Worm (Caenorhabditis elegans): ENCODE measurements around the gene insc-1.
"Not testable (repeated sequence)": the region's sequence is repeated elsewhere in the genome, so short reads cannot be mapped to it uniquely, and the experiment has no call there.

The insc-1 gene

DNA sequence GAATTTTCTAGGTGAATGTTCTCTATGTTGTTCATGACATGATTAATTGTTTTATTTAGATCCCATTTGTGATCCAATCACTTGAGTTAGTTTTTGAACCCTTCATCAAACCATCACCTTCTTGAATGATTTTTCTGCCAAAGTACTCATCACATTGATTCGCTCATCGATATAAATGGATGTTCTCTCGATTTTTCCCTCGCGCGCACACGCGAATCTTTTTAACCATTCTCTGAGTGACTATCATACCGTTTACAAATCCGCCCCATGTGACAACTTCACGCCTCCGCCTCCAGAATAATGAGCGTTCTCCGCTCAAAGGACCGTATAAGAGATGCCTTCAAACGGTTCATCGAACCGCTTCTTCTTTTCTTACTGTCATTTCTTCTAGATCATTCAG is 15.8 kb upstream of the insc-1 start:
- no peak for TF ChIP-seq W03F9.2 (tag; optimal IDR thresholded peaks at IDR 0.05)
- TF ChIP-seq him-1 (tag; optimal IDR thresholded peaks at IDR 0.05): no peak
- no peak for TF ChIP-seq dao-5 (tag; optimal IDR thresholded peaks at IDR 0.05)

DNA sequence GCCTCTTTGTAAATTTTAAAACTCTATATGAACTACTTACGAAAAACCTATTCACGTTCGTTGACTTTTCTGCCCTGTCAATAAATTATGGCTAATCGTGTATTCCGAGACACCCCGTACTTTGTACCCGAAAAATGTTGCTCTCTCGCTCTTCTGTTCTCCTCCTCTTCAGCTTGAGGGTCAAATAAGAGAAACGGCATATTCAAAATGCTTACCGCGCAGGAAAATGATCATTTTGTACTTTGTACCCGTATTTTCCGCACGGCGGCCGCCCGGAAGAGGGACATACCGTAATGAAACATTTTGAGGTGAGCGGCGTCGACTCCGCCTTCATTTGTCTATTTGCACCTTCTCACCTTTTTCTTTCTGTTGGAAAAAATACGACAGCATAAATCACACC is 15.0 kb upstream of the insc-1 start:
- TF ChIP-seq dao-5 (tag; optimal IDR thresholded peaks at IDR 0.05): no peak
- TF ChIP-seq him-1 (tag; optimal IDR thresholded peaks at IDR 0.05): no peak
- TF ChIP-seq W03F9.2 (tag; optimal IDR thresholded peaks at IDR 0.05): no peak

- no peak for TF ChIP-seq dao-5 (tag; optimal IDR thresholded peaks at IDR 0.05)
- TF ChIP-seq W03F9.2 (tag; optimal IDR thresholded peaks at IDR 0.05): no peak
- TF ChIP-seq him-1 (tag; optimal IDR thresholded peaks at IDR 0.05): no peak
These were observed 12.8 kb upstream of the insc-1 start for ce11 chrII:7345858-7346257.

DNA sequence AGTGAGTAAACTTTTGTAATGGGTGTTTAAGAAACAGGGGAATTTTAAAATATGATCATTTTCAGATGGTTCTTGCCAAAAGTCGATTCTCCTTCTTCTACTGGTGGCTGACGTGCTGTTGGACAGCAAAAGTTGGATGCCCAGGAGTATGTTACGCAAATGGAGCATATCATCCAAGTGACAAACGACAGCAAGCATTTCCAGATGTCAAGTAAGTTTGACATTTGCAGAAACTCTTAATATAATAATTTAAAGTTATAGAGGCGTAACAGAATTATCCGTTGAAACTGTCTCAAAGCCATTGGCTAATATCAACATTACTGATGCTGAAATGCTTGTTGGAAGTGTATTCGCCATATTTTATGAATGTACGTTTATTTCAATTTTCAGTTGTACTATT is 10.6 kb upstream of the insc-1 start:
- TF ChIP-seq W03F9.2 (tag; optimal IDR thresholded peaks at IDR 0.05): no peak
- no peak for TF ChIP-seq him-1 (tag; optimal IDR thresholded peaks at IDR 0.05)
- TF ChIP-seq dao-5 (tag; optimal IDR thresholded peaks at IDR 0.05): no peak

ce11 chrII:7352507-7352906 is 6.2 kb upstream of the insc-1 start, which contains the start of gene hsp-4:
Gene hsp-4, minus strand, starts transcription at chrII:7352645.
- TF ChIP-seq W03F9.2 (tag; optimal IDR thresholded peaks at IDR 0.05): no peak
- TF ChIP-seq dao-5 (tag; optimal IDR thresholded peaks at IDR 0.05): no peak
- no peak for TF ChIP-seq him-1 (tag; optimal IDR thresholded peaks at IDR 0.05)

ce11 chrII:7353027-7353426 is 5.7 kb upstream of the insc-1 start:
- TF ChIP-seq dao-5 (tag; optimal IDR thresholded peaks at IDR 0.05) (no peak), W03F9.2 (tag; optimal IDR thresholded peaks at IDR 0.05) (no peak), him-1 (tag; optimal IDR thresholded peaks at IDR 0.05) (no peak)

DNA sequence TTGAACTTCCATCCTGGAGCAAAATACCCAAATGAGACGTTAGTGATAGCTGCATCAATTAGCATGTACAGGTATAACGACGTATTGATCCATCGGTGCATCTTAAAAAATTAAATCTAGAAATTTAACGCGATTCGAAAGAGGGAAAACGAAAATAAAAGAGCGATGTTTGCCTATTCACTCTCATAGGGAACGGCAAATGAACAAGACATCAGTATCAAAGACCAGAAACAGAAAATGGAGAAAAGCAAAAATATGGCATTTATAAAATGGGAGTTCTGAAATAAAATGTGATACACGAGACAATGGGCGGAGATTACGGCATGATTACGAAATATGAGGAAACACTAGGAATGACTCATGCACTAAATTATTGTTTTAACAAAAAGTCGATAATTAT is 2.4 kb upstream of the insc-1 start, which contains the start of gene haf-2:
Gene haf-2, minus strand, starts transcription at position 101 of the 400 bp plus-strand sequence.
- TF ChIP-seq him-1 (tag; optimal IDR thresholded peaks at IDR 0.05): no peak
- no peak for TF ChIP-seq dao-5 (tag; optimal IDR thresholded peaks at IDR 0.05)
- TF ChIP-seq W03F9.2 (tag; optimal IDR thresholded peaks at IDR 0.05): no peak

- TF ChIP-seq W03F9.2 (tag; optimal IDR thresholded peaks at IDR 0.05) (no peak), him-1 (tag; optimal IDR thresholded peaks at IDR 0.05) (no peak), dao-5 (tag; optimal IDR thresholded peaks at IDR 0.05) (no peak)
These were observed 1.9 kb upstream of the insc-1 start for ce11 chrII:7356773-7357172.

DNA sequence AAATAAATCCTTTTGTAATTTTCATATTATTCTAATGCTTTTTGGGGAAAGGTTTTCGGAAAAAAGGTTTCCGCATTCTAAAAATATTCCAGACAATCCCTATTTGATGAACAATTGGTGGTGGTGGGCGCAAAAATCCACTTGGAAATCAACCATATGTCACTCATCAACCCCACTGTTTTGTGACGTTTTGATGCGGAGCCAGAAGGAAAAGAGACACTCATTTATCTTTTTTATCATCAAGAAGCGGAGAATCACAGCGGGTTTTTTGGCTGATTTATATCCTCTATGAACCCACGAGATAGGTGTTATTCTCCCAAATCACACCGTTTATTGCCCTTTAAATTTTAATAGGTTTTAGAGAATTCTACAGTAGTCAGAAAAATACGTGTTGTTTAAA is 1.5 kb upstream of the insc-1 start:
- TF ChIP-seq W03F9.2 (tag; optimal IDR thresholded peaks at IDR 0.05) (no peak), dao-5 (tag; optimal IDR thresholded peaks at IDR 0.05) (no peak), him-1 (tag; optimal IDR thresholded peaks at IDR 0.05) (no peak)

DNA sequence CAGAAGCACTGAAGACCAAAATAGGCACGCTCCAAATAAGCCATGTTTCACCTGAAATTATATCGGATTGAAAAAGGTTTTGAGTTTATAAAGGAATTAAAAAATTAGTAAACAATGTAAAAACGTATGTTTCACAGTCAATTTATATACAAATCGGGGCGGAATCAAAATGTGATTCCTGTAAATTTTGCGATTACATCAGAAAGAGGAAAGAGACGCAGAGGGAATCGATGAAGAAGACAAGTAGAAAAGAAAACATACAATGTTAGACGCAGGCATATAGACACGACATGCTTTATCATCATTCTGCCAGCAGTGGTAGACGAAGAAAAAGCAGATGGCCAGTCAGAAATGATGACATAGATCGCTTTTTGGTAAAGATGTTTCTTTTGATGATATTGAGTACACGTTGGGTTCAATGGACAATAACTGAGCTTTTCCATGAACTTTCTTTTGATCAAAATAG is 5.3 kb downstream of the insc-1 start, which contains the start of gene msra-1:
Gene msra-1, minus strand, starts transcription at position 51 of the 466 bp plus-strand sequence.
- TF ChIP-seq W03F9.2 (tag; optimal IDR thresholded peaks at IDR 0.05) (peak; percentile 40), dao-5 (tag; optimal IDR thresholded peaks at IDR 0.05) (no peak)

DNA sequence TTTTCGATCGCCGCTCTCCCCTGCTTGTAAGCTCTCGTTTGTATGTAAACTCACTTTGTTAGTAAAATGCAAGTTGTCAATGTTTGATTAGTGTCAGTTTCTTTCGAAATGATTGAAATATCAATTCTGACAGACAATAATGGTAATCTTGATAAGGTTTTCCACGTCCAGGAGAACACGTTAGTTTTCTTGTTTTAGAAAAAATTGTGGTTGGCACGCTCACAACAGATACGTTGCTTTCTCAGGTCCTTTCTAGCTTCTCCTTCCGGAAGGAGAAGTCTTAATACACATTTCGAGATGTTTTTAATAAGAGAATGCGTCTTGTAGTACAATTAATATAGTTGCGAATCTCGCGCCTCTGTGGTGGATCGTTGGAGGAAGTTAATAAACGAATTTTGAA is 10.1 kb downstream of the insc-1 start, which contains the start of gene F43E2.6:
Gene F43E2.6, minus strand, starts transcription at position 101 of the 400 bp plus-strand sequence.
- TF ChIP-seq dao-5 (tag; optimal IDR thresholded peaks at IDR 0.05): no peak
- TF ChIP-seq him-1 (tag; optimal IDR thresholded peaks at IDR 0.05): no peak
- no peak for TF ChIP-seq W03F9.2 (tag; optimal IDR thresholded peaks at IDR 0.05)

DNA sequence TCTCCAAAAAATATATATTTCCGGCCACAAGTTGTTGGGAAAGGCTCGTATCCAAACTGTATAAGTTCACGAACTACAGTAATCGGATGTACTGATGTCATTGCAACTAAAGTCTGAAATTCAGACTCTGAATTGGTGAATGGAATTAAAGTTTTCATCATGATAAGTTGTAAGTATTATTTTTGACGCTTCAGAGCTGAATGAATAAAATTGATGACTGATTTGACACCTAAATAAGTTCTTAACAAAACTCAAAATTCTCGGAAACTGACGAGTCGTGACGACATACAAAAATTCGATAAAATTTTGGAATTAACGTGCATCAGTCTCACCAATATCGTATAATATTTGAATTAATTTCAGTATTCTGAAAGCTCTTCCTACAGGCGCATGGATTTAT is 11.5 kb downstream of the insc-1 start, which contains the start of gene F43E2.11:
Gene F43E2.11, minus strand, starts transcription at position 101 of the 400 bp plus-strand sequence.
- TF ChIP-seq him-1, dao-5, W03F9.2 (tag; optimal IDR thresholded peaks at IDR 0.05): not testable (repeated sequence)

ce11 chrII:7374143-7374542 is 15.4 kb downstream of the insc-1 start, which contains the start of the genes mtch-1 and rpb-4:
Gene mtch-1, minus strand, starts transcription at chrII:7374166.
Gene rpb-4, plus strand, starts transcription at chrII:7374495.
- no peak for TF ChIP-seq him-1 (tag; optimal IDR thresholded peaks at IDR 0.05)
- no peak for TF ChIP-seq dao-5 (tag; optimal IDR thresholded peaks at IDR 0.05)
- peak; percentile 75 for TF ChIP-seq W03F9.2 (tag; optimal IDR thresholded peaks at IDR 0.05)

- TF ChIP-seq W03F9.2 (tag; optimal IDR thresholded peaks at IDR 0.05): no peak
- no peak for TF ChIP-seq him-1 (tag; optimal IDR thresholded peaks at IDR 0.05)
- no peak for TF ChIP-seq dao-5 (tag; optimal IDR thresholded peaks at IDR 0.05)
These were observed 16.3 kb downstream of the insc-1 start, which contains the start of gene F43E2.1 for ce11 chrII:7374980-7375379. Gene F43E2.1, plus strand, starts transcription at chrII:7375280.

DNA sequence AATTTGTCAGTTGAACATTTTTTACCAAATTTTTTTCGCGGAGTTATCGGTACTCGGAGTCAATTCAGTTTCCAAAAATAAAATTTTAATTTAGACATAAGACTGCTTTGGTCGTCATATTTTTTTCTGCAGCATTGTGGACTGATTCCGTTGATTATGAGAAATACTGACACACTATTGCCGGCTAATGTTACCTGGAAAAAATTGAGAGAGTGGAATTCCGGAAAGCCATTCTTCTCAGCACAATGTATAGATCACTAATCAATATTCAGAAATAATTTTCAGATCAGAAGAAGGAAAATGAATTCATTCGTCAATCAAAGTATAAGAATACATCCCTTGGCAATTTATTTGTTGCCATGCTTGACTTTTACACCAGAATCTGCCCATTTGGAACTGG is 20.3 kb downstream of the insc-1 start, which contains the start of gene C07D10.6:
Gene C07D10.6, plus strand, starts transcription at position 301 of the 400 bp plus-strand sequence.
- TF ChIP-seq him-1 (tag; optimal IDR thresholded peaks at IDR 0.05) (no peak), W03F9.2 (tag; optimal IDR thresholded peaks at IDR 0.05) (no peak), dao-5 (tag; optimal IDR thresholded peaks at IDR 0.05) (no peak)

All from whole organism, L4/young adult.